Fruit fly (Drosophila melanogaster) whole organism, embryonic: ENCODE data around the gene CG14439.
A peak's percentile ranks its signal among the peaks of the same experiment; 100 is the strongest.

ENCODE experiments used
- C15 ChIP-seq: fragments of 200-800 bp; sonication (Bioruptor generic); IDR thresholded peaks from 3 replicates; pipeline ENCODE4 v1.3.6; 2022; ENCODE audit warnings: missing biosample characterization, missing genetic modification characterization
- CG10431 ChIP-seq: fragments of 200-800 bp; sonication (Bioruptor generic); optimal IDR thresholded peaks from 3 replicates; lab custom pipeline; 2018; ENCODE audit warnings: missing biosample characterization, mild to moderate bottlenecking, missing genetic modification characterization
- CG10543 ChIP-seq: fragments of 200-800 bp; sonication (Bioruptor generic); optimal IDR thresholded peaks from 3 replicates; lab custom pipeline; 2017; ENCODE audit warnings: missing biosample characterization, mild to moderate bottlenecking, missing genetic modification characterization, moderate library complexity
- CG11456 ChIP-seq: fragments of 200-800 bp; sonication (Bioruptor generic); IDR thresholded peaks from 3 replicates; pipeline ENCODE4 v1.3.6; 2022; ENCODE audit warnings: missing biosample characterization, missing genetic modification characterization
- CG11696 ChIP-seq: fragments of 200-800 bp; sonication (Bioruptor generic); IDR thresholded peaks from 2 replicates; pipeline ENCODE4 v1.3.6; 2022; ENCODE audit warnings: missing biosample characterization, missing genetic modification characterization
- CG1603 ChIP-seq: fragments of 200-800 bp; sonication (Bioruptor generic); optimal IDR thresholded peaks from 2 replicates; lab custom pipeline; 2019; ENCODE audit warnings: missing biosample characterization, mild to moderate bottlenecking, missing genetic modification characterization, moderate library complexity
- CG17186 ChIP-seq: fragments of 200-800 bp; sonication (Bioruptor generic); optimal IDR thresholded peaks from 3 replicates; lab custom pipeline; 2017; ENCODE audit warnings: missing biosample characterization, missing genetic modification reagents, missing genetic modification characterization
- CG17568 ChIP-seq: fragments of 200-800 bp; sonication (Bioruptor generic); optimal IDR thresholded peaks from 2 replicates; lab custom pipeline; 2018; ENCODE audit warnings: missing biosample characterization, mild to moderate bottlenecking, missing genetic modification characterization, moderate library complexity
- CG18619 ChIP-seq: fragments of 200-800 bp; sonication (Bioruptor generic); optimal IDR thresholded peaks from 3 replicates; lab custom pipeline; 2017; ENCODE audit warnings: missing biosample characterization, mild to moderate bottlenecking, missing genetic modification characterization
- CG18764 ChIP-seq: fragments of 200-800 bp; sonication (Bioruptor generic); optimal IDR thresholded peaks from 3 replicates; lab custom pipeline; 2016; ENCODE audit warnings: missing biosample characterization, missing genetic modification characterization
- CG2202 ChIP-seq: fragments of 200-800 bp; sonication (Bioruptor generic); optimal IDR thresholded peaks from 2 replicates; lab custom pipeline; 2018; ENCODE audit warnings: missing biosample characterization, mild to moderate bottlenecking, missing genetic modification characterization
- CG2712 ChIP-seq: fragments of 200-800 bp; optimal IDR thresholded peaks from 3 replicates; lab custom pipeline; 2019; ENCODE audit warnings: missing biosample characterization, mild to moderate bottlenecking, missing genetic modification characterization, moderate library complexity
- CG32532 ChIP-seq: fragments of 200-800 bp; sonication (Bioruptor generic); IDR thresholded peaks from 2 replicates; pipeline ENCODE4 v1.3.6; 2022; ENCODE audit warnings: missing biosample characterization, missing genetic modification characterization
- CG34224 ChIP-seq: fragments of 200-800 bp; sonication (Bioruptor generic); IDR thresholded peaks from 3 replicates; pipeline ENCODE4 v1.3.6; 2022; ENCODE audit warnings: missing biosample characterization, missing genetic modification characterization; ENCODE audit not compliant: partially characterized antibody
- CG4424 ChIP-seq: fragments of 200-800 bp; sonication (Bioruptor generic); optimal IDR thresholded peaks from 3 replicates; lab custom pipeline; 2016; ENCODE audit warnings: missing biosample characterization, missing genetic modification characterization
- CG4820 ChIP-seq: fragments of 200-800 bp; sonication (Bioruptor generic); optimal IDR thresholded peaks from 3 replicates; lab custom pipeline; 2016; ENCODE audit warnings: missing biosample characterization, missing genetic modification characterization
- CG7745 ChIP-seq: fragments of 200-800 bp; sonication (Bioruptor generic); optimal IDR thresholded peaks from 2 replicates; lab custom pipeline; 2018; ENCODE audit warnings: missing biosample characterization, mild to moderate bottlenecking, missing genetic modification characterization, moderate library complexity
- CG7839 ChIP-seq: fragments of 200-800 bp; sonication (Bioruptor generic); optimal IDR thresholded peaks from 3 replicates; lab custom pipeline; 2018; ENCODE audit warnings: missing biosample characterization, mild to moderate bottlenecking, missing genetic modification characterization, moderate library complexity
- CG8478 ChIP-seq: fragments of >200 bp; optimal IDR thresholded peaks from 2 replicates; lab custom pipeline; 2018
- CG9727 ChIP-seq: fragments of 200-800 bp; sonication (Bioruptor generic); optimal IDR thresholded peaks from 3 replicates; lab custom pipeline; 2017; ENCODE audit warnings: missing biosample characterization, mild to moderate bottlenecking, missing genetic modification characterization
- CG9817 ChIP-seq: fragments of 200-800 bp; sonication (Bioruptor generic); optimal IDR thresholded peaks from 2 replicates; lab custom pipeline; 2018; ENCODE audit warnings: missing biosample characterization, mild to moderate bottlenecking, missing genetic modification characterization, moderate library complexity
- CHES-1-like ChIP-seq: fragments of 200-800 bp; sonication (Bioruptor generic); optimal IDR thresholded peaks from 2 replicates; lab custom pipeline; 2016; ENCODE audit warnings: missing biosample characterization, missing genetic modification characterization
- Camta ChIP-seq: fragments of 200-800 bp; sonication (Bioruptor generic); optimal IDR thresholded peaks from 2 replicates; lab custom pipeline; 2016; ENCODE audit warnings: missing biosample characterization, missing genetic modification characterization
- CrebB ChIP-seq: fragments of 200-800 bp; sonication (Bioruptor generic); optimal IDR thresholded peaks from 3 replicates; lab custom pipeline; 2018; ENCODE audit warnings: missing biosample characterization, mild to moderate bottlenecking, missing genetic modification characterization
- Dek ChIP-seq: fragments of 200-800 bp; sonication (Bioruptor generic); optimal IDR thresholded peaks from 3 replicates; lab custom pipeline; 2019; ENCODE audit warnings: missing biosample characterization, mild to moderate bottlenecking, missing genetic modification characterization, moderate library complexity
- Doc3 ChIP-seq: fragments of 200-800 bp; sonication (Bioruptor generic); IDR thresholded peaks from 3 replicates; pipeline ENCODE4 v1.3.6; 2022; ENCODE audit warnings: missing biosample characterization, missing genetic modification characterization; ENCODE audit not compliant: partially characterized antibody
- Drgx ChIP-seq: fragments of 200-800 bp; sonication (Bioruptor generic); IDR thresholded peaks from 2 replicates; pipeline ENCODE4 v1.3.6; 2022; ENCODE audit warnings: missing biosample characterization, missing genetic modification characterization
- Med ChIP-seq: fragments of 200-800 bp; sonication (Bioruptor generic); peaks from one replicate; lab custom pipeline; 2016; ENCODE audit warnings: missing biosample characterization, missing genetic modification characterization, mild to moderate bottlenecking, inconsistent platforms, moderate library complexity
- Mes4 ChIP-seq: fragments of 200-800 bp; sonication (Bioruptor generic); optimal IDR thresholded peaks from 2 replicates; lab custom pipeline; 2016; ENCODE audit warnings: missing biosample characterization, missing genetic modification characterization
- Pdp1 ChIP-seq, 2 experiments: fragments of 200-800 bp; sonication (Bioruptor generic); optimal IDR thresholded peaks; 3 replicates each; lab custom pipeline; 2016; ENCODE audit warnings: missing biosample characterization in 2 of 2, missing genetic modification characterization in 2 of 2, mild to moderate bottlenecking in 1 of 2, moderate library complexity in 1 of 2
- Side ChIP-seq: fragments of 200-800 bp; sonication (Bioruptor generic); optimal IDR thresholded peaks from 2 replicates; lab custom pipeline; 2016; ENCODE audit warnings: missing biosample characterization, missing genetic modification characterization
- Usf ChIP-seq: fragments of 200-800 bp; sonication (Bioruptor generic); optimal IDR thresholded peaks from 2 replicates; lab custom pipeline; 2017; ENCODE audit warnings: missing genotype, missing biosample characterization, missing genetic modification characterization
- YL-1 ChIP-seq: fragments of 200-800 bp; sonication (Bioruptor generic); optimal IDR thresholded peaks from 3 replicates; lab custom pipeline; 2017; ENCODE audit warnings: missing biosample characterization, mild to moderate bottlenecking, missing genetic modification characterization
- br ChIP-seq: fragments of >200 bp; optimal IDR thresholded peaks from 2 replicates; lab custom pipeline; 2017
- bsh ChIP-seq, 2 experiments: fragments of 200-800 bp; sonication (Bioruptor generic); optimal IDR thresholded peaks; 2 replicates each; lab custom pipeline; 2017 to 2018; ENCODE audit warnings: mild to moderate bottlenecking in 2 of 2, missing biosample characterization in 2 of 2, missing genetic modification characterization in 2 of 2, moderate library complexity in 1 of 2
- corto ChIP-seq: fragments of 200-800 bp; sonication (Bioruptor generic); optimal IDR thresholded peaks from 2 replicates; lab custom pipeline; 2016; ENCODE audit warnings: missing biosample characterization, mild to moderate bottlenecking, missing genetic modification characterization, moderate library complexity
- fd3F ChIP-seq: fragments of 200-800 bp; sonication (Bioruptor generic); optimal IDR thresholded peaks from 2 replicates; lab custom pipeline; 2018; ENCODE audit warnings: missing biosample characterization, mild to moderate bottlenecking, missing genetic modification characterization, moderate library complexity
- gcm2 ChIP-seq: fragments of 200-800 bp; sonication (Bioruptor generic); optimal IDR thresholded peaks from 2 replicates; lab custom pipeline; 2016; ENCODE audit warnings: missing biosample characterization, missing genetic modification characterization
- kah ChIP-seq: fragments of 200-800 bp; sonication (Bioruptor generic); optimal IDR thresholded peaks from 2 replicates; lab custom pipeline; 2018; ENCODE audit warnings: missing biosample characterization, mild to moderate bottlenecking, missing genetic modification characterization
- lilli ChIP-seq: fragments of 200-800 bp; sonication (Bioruptor generic); optimal IDR thresholded peaks from 3 replicates; lab custom pipeline; 2016; ENCODE audit warnings: missing biosample characterization, missing genetic modification characterization
- mld ChIP-seq: fragments of 200-800 bp; sonication (Bioruptor generic); IDR thresholded peaks from 3 replicates; pipeline ENCODE4 v1.3.6; 2022; ENCODE audit warnings: missing biosample characterization, missing genetic modification characterization; ENCODE audit not compliant: partially characterized antibody
- pan ChIP-seq, 4 experiments: fragments of >200 bp in 3 of 4; fragments of 200-800 bp in 1 of 4; sonication (Bioruptor generic) in 1 of 4; optimal IDR thresholded peaks in 3 of 4; IDR thresholded peaks in 1 of 4; 2 replicates each; pipeline versions ENCODE4 v1.3.6 to Lab custom; 2017 to 2022; ENCODE audit warnings: missing biosample characterization in 2 of 4, missing genetic modification characterization in 2 of 4, mixed read lengths in 1 of 4
- pb ChIP-seq: fragments of 200-800 bp; sonication (Bioruptor generic); optimal IDR thresholded peaks from 3 replicates; lab custom pipeline; 2016; ENCODE audit warnings: missing biosample characterization, missing genetic modification characterization
- prd ChIP-seq, 3 experiments: fragments of >200 bp in 2 of 3; fragments of 200-800 bp in 1 of 3; sonication (Bioruptor generic) in 1 of 3; optimal IDR thresholded peaks in 2 of 3; IDR thresholded peaks in 1 of 3; 2 replicates in 2 of 3; 3 replicates in 1 of 3; pipeline versions ENCODE4 v1.3.6 to Lab custom; 2017 to 2022; ENCODE audit warnings: missing biosample characterization in 1 of 3, missing genetic modification characterization in 1 of 3
- scrt ChIP-seq: fragments of 200-800 bp; sonication (Bioruptor generic); optimal IDR thresholded peaks from 2 replicates; lab custom pipeline; 2018; ENCODE audit warnings: missing biosample characterization, mild to moderate bottlenecking, missing genetic modification characterization, moderate library complexity
- sd ChIP-seq: fragments of 200-800 bp; sonication (Bioruptor generic); optimal IDR thresholded peaks from 3 replicates; lab custom pipeline; 2018; ENCODE audit warnings: missing biosample characterization, mild to moderate bottlenecking, missing genetic modification characterization, moderate library complexity
- sisA ChIP-seq: fragments of 200-800 bp; sonication (Bioruptor generic); IDR thresholded peaks from 2 replicates; pipeline ENCODE4 v1.3.6; 2022; ENCODE audit warnings: missing biosample characterization, missing genetic modification characterization
- slou ChIP-seq: fragments of 200-800 bp; sonication (Bioruptor generic); optimal IDR thresholded peaks from 3 replicates; lab custom pipeline; 2016; ENCODE audit warnings: missing biosample characterization, missing genetic modification characterization
- so ChIP-seq: fragments of 200-800 bp; sonication (Bioruptor generic); IDR thresholded peaks from 3 replicates; pipeline ENCODE4 v1.3.6; 2022; ENCODE audit warnings: missing biosample characterization, missing genetic modification characterization

CG14439 gene

dm6 chrX:6699255-6699885, 48.0 kb upstream of the CG14439 start, which contains the start of gene CG14441 (continued):
- TF ChIP-seq fd3F (GFP tag; lab: Kevin White, UChicago): no peak
- peak; percentile 94 for TF ChIP-seq Med
- TF ChIP-seq CG10431 (GFP tag; lab: Kevin White, UChicago): no peak
- TF ChIP-seq pb (GFP tag; lab: Kevin White, UChicago): peak; percentile 13
- no peak for TF ChIP-seq CG18764 (GFP tag; lab: Kevin White, UChicago)
- peak; percentile 24 for TF ChIP-seq kah (GFP tag; lab: Kevin White, UChicago)
- TF ChIP-seq CG32532 (GFP tag; lab: Robert Waterston, UW): peak; percentile 63
- TF ChIP-seq sisA (GFP tag; lab: Robert Waterston, UW): no peak
- peak; percentile 16 for TF ChIP-seq CG4424 (GFP tag; lab: Kevin White, UChicago)
- TF ChIP-seq CG9727 (GFP tag; lab: Kevin White, UChicago): peak; percentile 29
- TF ChIP-seq Mes4 (GFP tag; lab: Kevin White, UChicago): no peak
- TF ChIP-seq CG7745 (tag; lab: Kevin White, UChicago): no peak
- TF ChIP-seq slou (GFP tag; lab: Kevin White, UChicago): no peak
- TF ChIP-seq Camta: peak; percentile 30
- TF ChIP-seq Doc3 (GFP tag; lab: Robert Waterston, UW): peak; percentile 100
- TF ChIP-seq lilli (GFP tag; lab: Kevin White, UChicago): peak; percentile 55
- no peak for TF ChIP-seq pan (optimal IDR thresholded peaks at IDR 0.05; lab: Kevin White, UChicago)
- TF ChIP-seq pan (GFP tag; optimal IDR thresholded peaks at IDR 0.05 in 1 of 2, IDR thresholded peaks at IDR 0.05 in 1 of 2): peak in 1 of 2 experiments; percentile 23
- peak; percentile 26 for TF ChIP-seq CrebB (tag; lab: Kevin White, UChicago)
- TF ChIP-seq CG7839 (tag; lab: Kevin White, UChicago): peak; percentile 44
- peak; percentile 2 for TF ChIP-seq Side (GFP tag; lab: Kevin White, UChicago)
- TF ChIP-seq scrt (GFP tag; lab: Kevin White, UChicago): peak; percentile 67
- TF ChIP-seq CG1603 (tag; lab: Kevin White, UChicago): peak; percentile 32
- no peak for TF ChIP-seq C15 (GFP tag; lab: Robert Waterston, UW)
- peak; percentile 51 for TF ChIP-seq CG2712
- TF ChIP-seq Drgx: no peak
- TF ChIP-seq CG11696 (GFP tag; lab: Robert Waterston, UW): no peak
- peak; percentile 96 for TF ChIP-seq mld (GFP tag; lab: Robert Waterston, UW)
- TF ChIP-seq CG9817 (tag; lab: Kevin White, UChicago): no peak
- TF ChIP-seq YL-1 (GFP tag; lab: Kevin White, UChicago): no peak
- no peak for TF ChIP-seq prd (optimal IDR thresholded peaks at IDR 0.05; lab: Kevin White, UChicago)
- TF ChIP-seq prd (GFP tag; IDR thresholded peaks at IDR 0.05; lab: Robert Waterston, UW): no peak
- no peak for TF ChIP-seq CG2202 (tag; lab: Kevin White, UChicago)
- no peak for TF ChIP-seq CG17186 (GFP tag; lab: Kevin White, UChicago)
- peak; percentile 82 for TF ChIP-seq CG17568 (GFP tag; lab: Kevin White, UChicago)
- no peak for TF ChIP-seq Usf (GFP tag; lab: Kevin White, UChicago)
- TF ChIP-seq CG11456 (GFP tag; lab: Robert Waterston, UW): no peak
- peak; percentile 86 for TF ChIP-seq CG10543
- TF ChIP-seq so (GFP tag; lab: Robert Waterston, UW): peak; percentile 57; the same call in 1 of the 3 replicates
- peak; percentile 16 to 30 for TF ChIP-seq Pdp1 (GFP tag; optimal IDR thresholded peaks at IDR 0.05; lab: Kevin White, UChicago)
- TF ChIP-seq gcm2 (GFP tag; lab: Kevin White, UChicago): no peak
- peak; percentile 47 for TF ChIP-seq CG18619 (GFP tag; lab: Kevin White, UChicago)
- peak; percentile 25 for TF ChIP-seq CHES-1-like (GFP tag; lab: Kevin White, UChicago)
- TF ChIP-seq corto: peak; percentile 75
- peak; percentile 100 for TF ChIP-seq CG34224 (GFP tag; lab: Robert Waterston, UW)
- no peak for TF ChIP-seq CG8478 (lab: Kevin White, UChicago)
- peak; percentile 52 for TF ChIP-seq Dek (tag; lab: Kevin White, UChicago)
- TF ChIP-seq CG4820 (GFP tag; lab: Kevin White, UChicago): peak; percentile 9
- TF ChIP-seq sd (tag; lab: Kevin White, UChicago): peak; percentile 73
- TF ChIP-seq bsh (GFP tag; optimal IDR thresholded peaks at IDR 0.05; lab: Kevin White, UChicago): peak in 1 of 2 experiments; percentile 49
- no peak for TF ChIP-seq br (lab: Kevin White, UChicago)
